Worm (Caenorhabditis elegans) whole organism, mixed stage, embryonic: ENCODE measurements around the gene mrpl-1.

Source experiments
- M03D4.4 ChIP-seq: sonication (generic microtip); optimal IDR thresholded peaks from 2 replicates; lab custom pipeline; 2017; ENCODE audit warnings: mild to moderate bottlenecking, missing genetic modification characterization, missing compliant biosample characterization
- bed-3 ChIP-seq: fragments of 200-800 bp; sonication (Bioruptor generic); optimal IDR thresholded peaks from 3 replicates; lab custom pipeline; 2018; ENCODE audit warnings: mild to moderate bottlenecking, missing genetic modification characterization, moderate library complexity, missing compliant biosample characterization
- blmp-1 ChIP-seq: fragments of 150-350 bp; optimal IDR thresholded peaks from 2 replicates; lab custom pipeline; 2014; ENCODE audit warnings: missing biosample characterization, missing genetic modification characterization
- ceh-39 ChIP-seq: fragments of 150-350 bp; optimal IDR thresholded peaks from 2 replicates; lab custom pipeline; 2014; ENCODE audit warnings: missing biosample characterization, missing genetic modification characterization
- ceh-83 ChIP-seq: fragments of 200-800 bp; sonication (Bioruptor generic); optimal IDR thresholded peaks from 2 replicates; lab custom pipeline; 2018; ENCODE audit warnings: mild to moderate bottlenecking, missing genetic modification characterization, missing compliant biosample characterization
- ces-1 ChIP-seq: fragments of 150-350 bp; optimal IDR thresholded peaks from 2 replicates; lab custom pipeline; 2014; ENCODE audit warnings: missing biosample characterization, missing genetic modification reagents, missing genetic modification characterization
- drap-1 ChIP-seq: fragments of 200-800 bp; sonication (Bioruptor generic); optimal IDR thresholded peaks from 3 replicates; lab custom pipeline; 2018; ENCODE audit warnings: mild to moderate bottlenecking, missing genetic modification characterization, missing compliant biosample characterization
- flh-1 ChIP-seq: fragments of 200-800 bp; sonication (Bioruptor generic); optimal IDR thresholded peaks from 2 replicates; lab custom pipeline; 2018; ENCODE audit warnings: mild to moderate bottlenecking, missing genetic modification characterization, moderate library complexity, missing compliant biosample characterization
- ham-2 ChIP-seq: fragments of 200-800 bp; sonication (Bioruptor generic); optimal IDR thresholded peaks from 2 replicates; lab custom pipeline; 2018; ENCODE audit warnings: mild to moderate bottlenecking, missing genetic modification characterization, missing compliant biosample characterization
- lin-13 ChIP-seq: fragments of 150-350 bp; optimal IDR thresholded peaks from 2 replicates; lab custom pipeline; 2014; ENCODE audit warnings: missing biosample characterization, missing genetic modification characterization
- lin-32 ChIP-seq: fragments of 200-800 bp; sonication (Bioruptor generic); optimal IDR thresholded peaks from 2 replicates; lab custom pipeline; 2018; ENCODE audit warnings: mild to moderate bottlenecking, missing genetic modification characterization, missing compliant biosample characterization
- lsy-2 ChIP-seq: fragments of 150-350 bp; optimal IDR thresholded peaks from 2 replicates; lab custom pipeline; 2014; ENCODE audit warnings: missing biosample characterization, missing genetic modification characterization
- mab-5 ChIP-seq: fragments of 150-350 bp; optimal IDR thresholded peaks from 2 replicates; lab custom pipeline; 2014; ENCODE audit warnings: missing biosample characterization, missing genetic modification characterization
- mep-1 ChIP-seq: fragments of 150-350 bp; optimal IDR thresholded peaks from 2 replicates; lab custom pipeline; 2017; ENCODE audit warnings: missing biosample characterization, missing genetic modification reagents, missing genetic modification characterization, inconsistent platforms
- mls-2 ChIP-seq: sonication (generic microtip); optimal IDR thresholded peaks from 2 replicates; lab custom pipeline; 2016; ENCODE audit warnings: mild to moderate bottlenecking, missing genetic modification characterization, moderate library complexity, missing compliant biosample characterization
- nhr-2 ChIP-seq: fragments of 150-350 bp; optimal IDR thresholded peaks from 2 replicates; lab custom pipeline; 2014; ENCODE audit warnings: missing biosample characterization, missing genetic modification characterization
- nhr-237 ChIP-seq: fragments of 150-350 bp; optimal IDR thresholded peaks from 2 replicates; lab custom pipeline; 2014; ENCODE audit warnings: missing biosample characterization, missing genetic modification characterization
- nhr-28 ChIP-seq: fragments of 150-350 bp; optimal IDR thresholded peaks from 2 replicates; lab custom pipeline; 2014; ENCODE audit warnings: missing biosample characterization, missing genetic modification characterization
- nhr-76 ChIP-seq: sonication (generic microtip); optimal IDR thresholded peaks from 2 replicates; lab custom pipeline; 2017; ENCODE audit warnings: missing biosample characterization, missing genetic modification characterization
- pha-4 ChIP-seq: fragments of 150-350 bp; optimal IDR thresholded peaks from 2 replicates; lab custom pipeline; 2018; ENCODE audit warnings: missing biosample characterization, missing genetic modification reagents, missing genetic modification characterization
- snpc-4 ChIP-seq: fragments of 150-350 bp; optimal IDR thresholded peaks from 2 replicates; lab custom pipeline; 2014; ENCODE audit warnings: missing biosample characterization, missing genetic modification characterization
- sptf-1 ChIP-seq: sonication (generic microtip); optimal IDR thresholded peaks from 2 replicates; lab custom pipeline; 2017; ENCODE audit warnings: mild to moderate bottlenecking, missing genetic modification characterization, moderate library complexity, missing compliant biosample characterization
- tbx-8 ChIP-seq: fragments of 200-800 bp; sonication (Bioruptor generic); optimal IDR thresholded peaks from 2 replicates; lab custom pipeline; 2018; ENCODE audit warnings: mild to moderate bottlenecking, missing genetic modification characterization, moderate library complexity, missing compliant biosample characterization
- unc-120 ChIP-seq: sonication (generic microtip); optimal IDR thresholded peaks from 2 replicates; lab custom pipeline; 2017; ENCODE audit warnings: missing genetic modification characterization, missing compliant biosample characterization; ENCODE audit not compliant: poor library complexity, severe bottlenecking
- unc-39 ChIP-seq: fragments of 150-350 bp; optimal IDR thresholded peaks from 2 replicates; lab custom pipeline; 2014; ENCODE audit warnings: missing biosample characterization, missing genetic modification characterization
- unc-62 ChIP-seq: fragments of 150-350 bp; optimal IDR thresholded peaks from 2 replicates; lab custom pipeline; 2014; ENCODE audit warnings: missing biosample characterization, missing genetic modification reagents, missing genetic modification characterization
- zip-8 ChIP-seq: fragments of 150-350 bp; optimal IDR thresholded peaks from 2 replicates; lab custom pipeline; 2014; ENCODE audit warnings: missing biosample characterization, missing genetic modification characterization
- ztf-11 ChIP-seq: fragments of 150-350 bp; optimal IDR thresholded peaks from 2 replicates; lab custom pipeline; 2014; ENCODE audit warnings: missing biosample characterization, missing genetic modification characterization

mrpl-1 gene

ce11 chrIV:7709701-7710100, at the start of gene mrpl-1, which contains the start of the genes emc-6 and mrps-24:
mrpl-1 (minus strand) TSS chrIV:7709701.
emc-6 (minus strand) TSS chrIV:7709736.
mrps-24 (plus strand) TSS chrIV:7710045.
- peak; percentile 18 for TF ChIP-seq mep-1 (tag; lab: Kevin White, UChicago)
- peak; percentile 37 for TF ChIP-seq nhr-237
- peak; percentile 87 for TF ChIP-seq ces-1 (GFP tag; lab: Kevin White, UChicago)
- no peak for TF ChIP-seq nhr-28 (tag; lab: Kevin White, UChicago)
- peak; percentile 19 for TF ChIP-seq ceh-39 (tag; lab: Kevin White, UChicago)
- TF ChIP-seq unc-120 (tag; lab: Kevin White, UChicago) = peak; percentile 58
- no peak for TF ChIP-seq unc-39
- peak; percentile 66 for TF ChIP-seq lsy-2 (tag; lab: Kevin White, UChicago)
- peak; percentile 20 for TF ChIP-seq ceh-83 (GFP tag; lab: Kevin White, UChicago)
- TF ChIP-seq tbx-8 = no peak

ce11 chrIV:7757245-7757644, 47.7 kb upstream of the mrpl-1 start, which contains the start of gene C46A5.4:
C46A5.4 (minus strand) TSS chrIV:7757345.
- TF ChIP-seq zip-8 (tag; lab: Kevin White, UChicago) = peak; percentile 57
- no peak for TF ChIP-seq flh-1 (GFP tag; lab: Kevin White, UChicago)

ce11 chrIV:7754114-7754513, 44.6 kb upstream of the mrpl-1 start:
- no peak for TF ChIP-seq lsy-2 (tag; lab: Kevin White, UChicago)
- no peak for TF ChIP-seq drap-1 (GFP tag; lab: Kevin White, UChicago)
- no peak for TF ChIP-seq lin-13 (tag; lab: Kevin White, UChicago)
- no peak for TF ChIP-seq blmp-1
- no peak for TF ChIP-seq ceh-83 (GFP tag; lab: Kevin White, UChicago)
- no peak for TF ChIP-seq sptf-1 (tag; lab: Kevin White, UChicago)
- no peak for TF ChIP-seq nhr-237
- TF ChIP-seq M03D4.4 (tag; lab: Kevin White, UChicago) = no peak
- no peak for TF ChIP-seq mls-2 (tag; lab: Kevin White, UChicago)

- TF ChIP-seq unc-39 (no peak), nhr-2 (no peak), bed-3 (GFP tag; lab: Kevin White, UChicago) (no peak), ceh-39 (tag; lab: Kevin White, UChicago) (no peak), lin-13 (tag; lab: Kevin White, UChicago) (no peak), nhr-28 (tag; lab: Kevin White, UChicago) (no peak), mep-1 (tag; lab: Kevin White, UChicago) (no peak), nhr-76 (tag; lab: Kevin White, UChicago) (no peak), drap-1 (GFP tag; lab: Kevin White, UChicago) (no peak), sptf-1 (tag; lab: Kevin White, UChicago) (no peak), blmp-1 (no peak), lin-32 (GFP tag; lab: Kevin White, UChicago) (no peak), lsy-2 (tag; lab: Kevin White, UChicago) (no peak)
Observed at ce11 chrIV:7753108-7753507, 43.6 kb upstream of the mrpl-1 start, which contains the start of gene col-14. col-14 (plus strand) TSS chrIV:7753408.

- TF ChIP-seq unc-120 (tag; lab: Kevin White, UChicago) (no peak), snpc-4 (tag; lab: Kevin White, UChicago) (no peak), ham-2 (GFP tag; lab: Kevin White, UChicago) (no peak)
- TF ChIP-seq, all 35 proteins: peak for 0
Observed at ce11 chrIV:7747838-7748237, 38.3 kb upstream of the mrpl-1 start, which contains the start of gene klo-1. klo-1 (minus strand) TSS chrIV:7748225.

DNA sequence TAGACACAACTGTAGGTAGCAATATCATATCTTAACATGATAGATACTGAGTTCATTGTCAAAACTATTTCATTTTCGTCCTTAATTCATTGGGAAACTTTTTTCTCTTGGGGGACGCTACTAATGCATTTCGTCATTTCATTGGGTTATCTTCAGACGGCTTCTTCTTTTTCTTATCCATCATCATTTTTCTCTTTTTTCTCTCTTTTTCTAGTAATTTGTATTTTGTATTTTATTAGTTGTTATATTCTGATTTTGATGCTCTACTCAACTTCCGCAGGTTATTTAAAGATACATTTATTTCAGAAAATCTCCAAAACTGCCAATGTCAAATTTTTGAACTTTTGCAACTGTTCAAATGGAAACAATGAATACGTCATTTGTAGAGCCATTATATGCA, 34.0 kb upstream of the mrpl-1 start, which contains the start of gene npr-35:
TSS of gene npr-35 (plus strand) at position 301 of the 400 bp plus-strand sequence.
- no peak for TF ChIP-seq sptf-1 (tag; lab: Kevin White, UChicago)
- no peak for TF ChIP-seq ztf-11
- no peak for TF ChIP-seq unc-39
- TF ChIP-seq tbx-8 = no peak
- no peak for TF ChIP-seq pha-4 (tag; lab: Kevin White, UChicago)
- TF ChIP-seq zip-8 (tag; lab: Kevin White, UChicago) = no peak
- TF ChIP-seq nhr-28 (tag; lab: Kevin White, UChicago) = no peak
- no peak for TF ChIP-seq ham-2 (GFP tag; lab: Kevin White, UChicago)
- TF ChIP-seq unc-62 (GFP tag; lab: Kevin White, UChicago) = no peak
- TF ChIP-seq flh-1 (GFP tag; lab: Kevin White, UChicago) = no peak
- no peak for TF ChIP-seq mab-5 (tag; lab: Kevin White, UChicago)
- no peak for TF ChIP-seq ceh-83 (GFP tag; lab: Kevin White, UChicago)
